Fruit fly (Drosophila melanogaster): ENCODE results near the gene CG31937.
A peak's percentile ranks its signal among the peaks of the same experiment; 100 is the strongest.

The CG31937 gene

dm6 chr2L:1727162-1727825 lies 2.4 kb upstream of the CG31937 start (continued):
- TF ChIP-seq lab (GFP tag; optimal IDR thresholded peaks at IDR 0.05), result peak; percentile 98
- TF ChIP-seq CG17829 (tag; optimal IDR thresholded peaks at IDR 0.05), result peak; percentile 95
- TF ChIP-seq hkb (optimal IDR thresholded peaks at IDR 0.05), result peak; percentile 5
- TF ChIP-seq hkb (GFP tag; IDR thresholded peaks at IDR 0.05), result no peak
- TF ChIP-seq wek (GFP tag; optimal IDR thresholded peaks at IDR 0.05), result no peak
- peak; percentile 70 for TF ChIP-seq CG3995 (GFP tag; optimal IDR thresholded peaks at IDR 0.05)

- TF ChIP-seq CG31224 (GFP tag; IDR thresholded peaks at IDR 0.05) (peak; percentile 92), amos (GFP tag; IDR thresholded peaks at IDR 0.05; ENCODE audit: partially characterized antibody) (peak; percentile 72; the same call in 1 of the 2 replicates), CG10565 (GFP tag; optimal IDR thresholded peaks at IDR 0.05) (peak; percentile 64), MTF-1 (GFP tag; optimal IDR thresholded peaks at IDR 0.05; ENCODE audit: borderline replicate concordance) (peak; percentile 69), CG4820 (GFP tag; optimal IDR thresholded peaks at IDR 0.05) (peak; percentile 94), CG30020 (tag; optimal IDR thresholded peaks at IDR 0.05) (peak; percentile 88), Bdp1 (GFP tag; optimal IDR thresholded peaks at IDR 0.05) (peak; percentile 79), org-1 (GFP tag; optimal IDR thresholded peaks at IDR 0.05) (peak; percentile 97), CG8290 (GFP tag; optimal IDR thresholded peaks at IDR 0.05) (peak; percentile 57), CG8290 (tag; optimal IDR thresholded peaks at IDR 0.05) (peak; percentile 77 to 95), CG7963 (GFP tag; IDR thresholded peaks at IDR 0.05; ENCODE audit: partially characterized antibody) (peak; percentile 58; the same call in 1 of the 3 replicates), schlank (tag; optimal IDR thresholded peaks at IDR 0.05) (peak; percentile 95), Hr3 (GFP tag; optimal IDR thresholded peaks at IDR 0.05) (peak; percentile 97), CG10274 (GFP tag; optimal IDR thresholded peaks at IDR 0.05) (peak; percentile 85), kah (GFP tag; optimal IDR thresholded peaks at IDR 0.05) (peak; percentile 80), CG17328 (GFP tag; IDR thresholded peaks at IDR 0.05) (peak; percentile 93), CG3726 (GFP tag; IDR thresholded peaks at IDR 0.05) (peak; percentile 88; the same call in 2 of the 3 replicates), CG8359 (GFP tag; optimal IDR thresholded peaks at IDR 0.05; ENCODE audit: borderline replicate concordance) (peak; percentile 65), al (GFP tag; IDR thresholded peaks at IDR 0.05) (peak; percentile 96), mam (GFP tag; optimal IDR thresholded peaks at IDR 0.05) (peak; percentile 89), sd (tag; optimal IDR thresholded peaks at IDR 0.05) (peak; percentile 96), CG4707 (GFP tag; optimal IDR thresholded peaks at IDR 0.05) (peak; percentile 89), YL-1 (GFP tag; optimal IDR thresholded peaks at IDR 0.05) (peak; percentile 98), CG15011 (GFP tag; optimal IDR thresholded peaks at IDR 0.05) (peak; percentile 94), Sry-δ (GFP tag; optimal IDR thresholded peaks at IDR 0.05) (peak; percentile 79), Asciz (GFP tag; optimal IDR thresholded peaks at IDR 0.05) (peak; percentile 90), otp (GFP tag; IDR thresholded peaks at IDR 0.05) (peak; percentile 94; the same call in 2 of the 3 replicates), pita (GFP tag; optimal IDR thresholded peaks at IDR 0.05) (no peak), Ada2b (GFP tag; IDR thresholded peaks at IDR 0.05) (peak; percentile 96), NC2β (GFP tag; optimal IDR thresholded peaks at IDR 0.05) (peak; percentile 49), ab (GFP tag; optimal IDR thresholded peaks at IDR 0.05) (peak; percentile 17), Adf1 (GFP tag; IDR thresholded peaks at IDR 0.05) (peak; percentile 87), Gug (GFP tag; IDR thresholded peaks at IDR 0.05) (peak; percentile 90), CG1602 (GFP tag; optimal IDR thresholded peaks at IDR 0.05) (peak; percentile 93), CG11085 (GFP tag; IDR thresholded peaks at IDR 0.05) (peak; percentile 94), CG3065 (GFP tag; optimal IDR thresholded peaks at IDR 0.05) (peak; percentile 89), CG6175 (GFP tag; IDR thresholded peaks at IDR 0.05) (peak; percentile 91), Optix (GFP tag; IDR thresholded peaks at IDR 0.05) (peak; percentile 94), Atf6 (GFP tag; IDR thresholded peaks at IDR 0.05) (peak; percentile 98), CG13287 (GFP tag; IDR thresholded peaks at IDR 0.05; ENCODE audit: partially characterized antibody) (peak; percentile 98), E2f1 (GFP tag; IDR thresholded peaks at IDR 0.05) (peak; percentile 95)
These were observed 1.7 kb upstream of the CG31937 start for dm6 chr2L:1727826-1728619.

Measured in whole organism, embryonic.